Worm (Caenorhabditis elegans): ENCODE data around the gene toe-2.

DNA sequence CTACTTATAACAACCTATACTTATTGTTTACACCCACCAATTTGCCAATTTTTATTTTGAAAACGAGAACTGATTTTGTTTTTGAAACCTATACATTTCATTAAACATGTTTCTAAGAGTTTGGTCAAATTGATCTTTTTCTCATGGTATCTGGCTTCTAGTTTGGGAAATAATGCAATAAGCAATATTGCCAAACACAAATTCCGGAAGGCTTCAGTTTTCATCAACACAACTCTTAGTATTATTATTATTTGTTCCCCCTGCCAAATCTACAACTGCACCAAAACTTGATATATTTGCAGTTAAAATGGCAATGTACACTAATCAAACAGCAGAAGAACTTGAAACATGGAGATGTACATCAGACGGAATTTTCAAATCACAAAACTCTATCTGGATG is 47.5 kb upstream of the toe-2 start, which contains the start of gene sra-27:
- no peak for TF ChIP-seq fkh-10 (GFP tag; optimal IDR thresholded peaks at IDR 0.05)
- no peak for TF ChIP-seq unc-62 (GFP tag; optimal IDR thresholded peaks at IDR 0.05)
- TF ChIP-seq nhr-11 (tag; optimal IDR thresholded peaks at IDR 0.05) = no peak
- no peak for TF ChIP-seq lin-35 (GFP tag; optimal IDR thresholded peaks at IDR 0.05)
- TF ChIP-seq efl-3 (GFP tag; optimal IDR thresholded peaks at IDR 0.05) = no peak
- TF ChIP-seq egl-27 (tag; optimal IDR thresholded peaks at IDR 0.05) = no peak
- no peak for TF ChIP-seq fos-1 (tag; optimal IDR thresholded peaks at IDR 0.05)
